Fruit fly (Drosophila melanogaster) whole organism, embryonic: ENCODE measurements around the gene Dh31.

Source experiments
- Bdp1 ChIP-seq: fragments of 200-800 bp; sonication (Bioruptor generic); optimal IDR thresholded peaks from 3 replicates; lab custom pipeline; 2016; ENCODE audit warnings: missing biosample characterization, missing genetic modification characterization
- CG10209 ChIP-seq: fragments of 200-800 bp; sonication (Bioruptor generic); optimal IDR thresholded peaks from 3 replicates; lab custom pipeline; 2017; ENCODE audit warnings: missing biosample characterization, mild to moderate bottlenecking, missing genetic modification characterization, missing genetic modification reagents
- CG10543 ChIP-seq: fragments of 200-800 bp; sonication (Bioruptor generic); optimal IDR thresholded peaks from 3 replicates; lab custom pipeline; 2017; ENCODE audit warnings: missing biosample characterization, mild to moderate bottlenecking, missing genetic modification characterization, moderate library complexity
- CG10565 ChIP-seq: fragments of 200-800 bp; sonication (Bioruptor generic); optimal IDR thresholded peaks from 3 replicates; lab custom pipeline; 2016; ENCODE audit warnings: missing biosample characterization, mild to moderate bottlenecking, missing genetic modification characterization
- CG10654 ChIP-seq: fragments of 200-800 bp; sonication (Bioruptor generic); optimal IDR thresholded peaks from 2 replicates; lab custom pipeline; 2016; ENCODE audit warnings: missing biosample characterization, missing genetic modification characterization
- CG11456 ChIP-seq: fragments of 200-800 bp; sonication (Bioruptor generic); IDR thresholded peaks from 3 replicates; pipeline ENCODE4 v1.3.6; 2022; ENCODE audit warnings: missing biosample characterization, missing genetic modification characterization
- CG11504 ChIP-seq: fragments of 200-800 bp; sonication (Bioruptor generic); optimal IDR thresholded peaks from 3 replicates; lab custom pipeline; 2019; ENCODE audit warnings: missing biosample characterization, mild to moderate bottlenecking, missing genetic modification characterization, moderate library complexity
- CG12155 ChIP-seq: fragments of 200-800 bp; sonication (Bioruptor generic); optimal IDR thresholded peaks from 3 replicates; lab custom pipeline; 2016; ENCODE audit warnings: missing biosample characterization, missing genetic modification characterization
- CG13894 ChIP-seq: fragments of 200-800 bp; sonication (Bioruptor generic); optimal IDR thresholded peaks from 3 replicates; lab custom pipeline; 2018; ENCODE audit warnings: missing biosample characterization, mild to moderate bottlenecking, missing genetic modification characterization, moderate library complexity
- CG14710 ChIP-seq: fragments of 200-800 bp; sonication (Bioruptor generic); optimal IDR thresholded peaks from 3 replicates; lab custom pipeline; 2019; ENCODE audit warnings: missing biosample characterization, mild to moderate bottlenecking, missing genetic modification characterization, moderate library complexity
- CG14860 ChIP-seq: fragments of 200-800 bp; sonication (Bioruptor generic); IDR thresholded peaks from 3 replicates; pipeline ENCODE4 v1.3.6; 2022; ENCODE audit warnings: missing biosample characterization, missing genetic modification characterization; ENCODE audit not compliant: partially characterized antibody
- CG18764 ChIP-seq: fragments of 200-800 bp; sonication (Bioruptor generic); optimal IDR thresholded peaks from 3 replicates; lab custom pipeline; 2016; ENCODE audit warnings: missing biosample characterization, missing genetic modification characterization
- CG32532 ChIP-seq: fragments of 200-800 bp; sonication (Bioruptor generic); IDR thresholded peaks from 2 replicates; pipeline ENCODE4 v1.3.6; 2022; ENCODE audit warnings: missing biosample characterization, missing genetic modification characterization
- CG34224 ChIP-seq: fragments of 200-800 bp; sonication (Bioruptor generic); IDR thresholded peaks from 3 replicates; pipeline ENCODE4 v1.3.6; 2022; ENCODE audit warnings: missing biosample characterization, missing genetic modification characterization; ENCODE audit not compliant: partially characterized antibody
- CG43689 ChIP-seq: fragments of 200-800 bp; sonication (Bioruptor generic); IDR thresholded peaks from 2 replicates; pipeline ENCODE4 v1.3.6; 2022; ENCODE audit warnings: missing biosample characterization, missing genetic modification characterization
- CG4707 ChIP-seq: fragments of 200-800 bp; sonication (Bioruptor generic); optimal IDR thresholded peaks from 2 replicates; lab custom pipeline; 2018; ENCODE audit warnings: missing biosample characterization, mild to moderate bottlenecking, missing genetic modification characterization, moderate library complexity
- CG5180 ChIP-seq: fragments of 200-800 bp; sonication (Bioruptor generic); optimal IDR thresholded peaks from 3 replicates; lab custom pipeline; 2017; ENCODE audit warnings: missing biosample characterization, missing genetic modification characterization, mild to moderate bottlenecking, moderate library complexity, missing genetic modification reagents
- CG5245 ChIP-seq: fragments of 200-800 bp; sonication (Bioruptor generic); optimal IDR thresholded peaks from 3 replicates; lab custom pipeline; 2016; ENCODE audit warnings: missing biosample characterization, missing genetic modification characterization
- CG6654 ChIP-seq: fragments of 200-800 bp; sonication (Bioruptor generic); optimal IDR thresholded peaks from 2 replicates; lab custom pipeline; 2017; ENCODE audit warnings: missing biosample characterization, mild to moderate bottlenecking, missing genetic modification characterization
- CG6791 ChIP-seq: fragments of 200-800 bp; sonication (Bioruptor generic); IDR thresholded peaks from 3 replicates; pipeline ENCODE4 v1.3.6; 2022; ENCODE audit warnings: missing biosample characterization, missing genetic modification characterization; ENCODE audit not compliant: partially characterized antibody
- CG7556 ChIP-seq: fragments of 200-800 bp; sonication (Bioruptor generic); optimal IDR thresholded peaks from 2 replicates; lab custom pipeline; 2017; ENCODE audit warnings: missing biosample characterization, mild to moderate bottlenecking, missing genetic modification characterization
- CG9437 ChIP-seq: fragments of 200-800 bp; sonication (Bioruptor generic); optimal IDR thresholded peaks from 2 replicates; lab custom pipeline; 2018; ENCODE audit warnings: missing biosample characterization, mild to moderate bottlenecking, missing genetic modification characterization
- CoRest ChIP-seq: fragments of 200-800 bp; sonication (Bioruptor generic); optimal IDR thresholded peaks from 3 replicates; lab custom pipeline; 2018; ENCODE audit warnings: missing biosample characterization, mild to moderate bottlenecking, missing genetic modification characterization, moderate library complexity
- CrebB ChIP-seq: fragments of 200-800 bp; sonication (Bioruptor generic); optimal IDR thresholded peaks from 3 replicates; lab custom pipeline; 2018; ENCODE audit warnings: missing biosample characterization, mild to moderate bottlenecking, missing genetic modification characterization
- Dbx ChIP-seq: fragments of 200-800 bp; sonication (Bioruptor generic); IDR thresholded peaks from 3 replicates; pipeline ENCODE4 v1.3.6; 2022; ENCODE audit warnings: missing biosample characterization, missing genetic modification characterization
- Dek ChIP-seq: fragments of 200-800 bp; sonication (Bioruptor generic); optimal IDR thresholded peaks from 3 replicates; lab custom pipeline; 2019; ENCODE audit warnings: missing biosample characterization, mild to moderate bottlenecking, missing genetic modification characterization, moderate library complexity
- Dll ChIP-seq: fragments of 200-800 bp; sonication (Bioruptor generic); IDR thresholded peaks from 4 replicates; pipeline ENCODE4 v1.3.6; 2022; ENCODE audit warnings: missing biosample characterization, missing genetic modification characterization; ENCODE audit not compliant: partially characterized antibody
- Hand ChIP-seq: fragments of 200-800 bp; sonication (Bioruptor generic); optimal IDR thresholded peaks from 2 replicates; lab custom pipeline; 2017; ENCODE audit warnings: mild to moderate bottlenecking, missing biosample characterization, missing genetic modification reagents, missing genetic modification characterization
- Hr3 ChIP-seq: fragments of 200-800 bp; sonication (Bioruptor generic); optimal IDR thresholded peaks from 3 replicates; lab custom pipeline; 2016; ENCODE audit warnings: missing biosample characterization, missing genetic modification characterization
- Hr51 ChIP-seq, 2 experiments: fragments of 200-800 bp; sonication (Bioruptor generic); optimal IDR thresholded peaks; 2 replicates in 1 of 2; 3 replicates in 1 of 2; lab custom pipeline; 2016 to 2018; ENCODE audit warnings: missing biosample characterization in 2 of 2, missing genetic modification characterization in 2 of 2, mild to moderate bottlenecking in 1 of 2, moderate library complexity in 1 of 2
- Myb ChIP-seq: fragments of 200-800 bp; sonication (Bioruptor generic); optimal IDR thresholded peaks from 2 replicates; lab custom pipeline; 2016; ENCODE audit warnings: missing biosample characterization, missing genetic modification characterization
- NFAT ChIP-seq: fragments of 200-800 bp; sonication (Bioruptor generic); IDR thresholded peaks from 2 replicates; pipeline ENCODE4 v1.3.6; 2022; ENCODE audit warnings: missing biosample characterization, missing genetic modification characterization
- Sox102F ChIP-seq: fragments of 200-800 bp; sonication (Bioruptor generic); optimal IDR thresholded peaks from 2 replicates; lab custom pipeline; 2018; ENCODE audit warnings: missing biosample characterization, mild to moderate bottlenecking, missing genetic modification characterization, moderate library complexity
- YL-1 ChIP-seq: fragments of 200-800 bp; sonication (Bioruptor generic); optimal IDR thresholded peaks from 3 replicates; lab custom pipeline; 2017; ENCODE audit warnings: missing biosample characterization, mild to moderate bottlenecking, missing genetic modification characterization
- ab ChIP-seq: fragments of 200-800 bp; sonication (Bioruptor generic); optimal IDR thresholded peaks from 2 replicates; lab custom pipeline; 2016; ENCODE audit warnings: missing biosample characterization, missing genetic modification characterization
- br ChIP-seq: fragments of >200 bp; optimal IDR thresholded peaks from 2 replicates; lab custom pipeline; 2017
- emc ChIP-seq: fragments of 200-800 bp; sonication (Bioruptor generic); optimal IDR thresholded peaks from 2 replicates; lab custom pipeline; 2016; ENCODE audit warnings: missing biosample characterization, missing genetic modification characterization
- en ChIP-seq: fragments of 200-800 bp; sonication (Bioruptor generic); optimal IDR thresholded peaks from 2 replicates; lab custom pipeline; 2016; ENCODE audit warnings: missing biosample characterization, missing genetic modification characterization
- fd64A ChIP-seq: fragments of 200-800 bp; sonication (Bioruptor generic); optimal IDR thresholded peaks from 3 replicates; lab custom pipeline; 2018; ENCODE audit warnings: missing biosample characterization, mild to moderate bottlenecking, missing genetic modification characterization
- hbn ChIP-seq: fragments of 200-800 bp; sonication (Bioruptor generic); IDR thresholded peaks from 2 replicates; pipeline ENCODE4 v1.3.6; 2022; ENCODE audit warnings: missing biosample characterization, missing genetic modification characterization; ENCODE audit not compliant: partially characterized antibody
- nerfin-2 ChIP-seq: fragments of 200-800 bp; sonication (Bioruptor generic); IDR thresholded peaks from 2 replicates; pipeline ENCODE4 v1.3.6; 2022; ENCODE audit warnings: missing biosample characterization, missing genetic modification characterization; ENCODE audit not compliant: partially characterized antibody
- nmo ChIP-seq: fragments of 200-800 bp; sonication (Bioruptor generic); optimal IDR thresholded peaks from 2 replicates; lab custom pipeline; 2018; ENCODE audit warnings: missing biosample characterization, mild to moderate bottlenecking, missing genetic modification characterization, moderate library complexity
- otp ChIP-seq: fragments of 200-800 bp; sonication (Bioruptor generic); IDR thresholded peaks from 3 replicates; pipeline ENCODE4, ENCODE4 v1.3.6; 2022; ENCODE audit warnings: missing biosample characterization, missing genetic modification characterization
- p53 ChIP-seq: fragments of 200-800 bp; sonication (Bioruptor generic); optimal IDR thresholded peaks from 2 replicates; lab custom pipeline; 2016; ENCODE audit warnings: missing biosample characterization, missing genetic modification characterization
- phol ChIP-seq: fragments of 200-800 bp; sonication (Bioruptor generic); optimal IDR thresholded peaks from 3 replicates; lab custom pipeline; 2018; ENCODE audit warnings: missing biosample characterization, mild to moderate bottlenecking, missing genetic modification characterization, moderate library complexity
- pnt ChIP-seq: fragments of 200-800 bp; sonication (Bioruptor generic); optimal IDR thresholded peaks from 3 replicates; lab custom pipeline; 2016; ENCODE audit warnings: missing biosample characterization, missing genetic modification characterization
- pzg ChIP-seq: fragments of 200-800 bp; sonication (Bioruptor generic); optimal IDR thresholded peaks from 3 replicates; lab custom pipeline; 2018; ENCODE audit warnings: missing biosample characterization, mild to moderate bottlenecking, missing genetic modification characterization, moderate library complexity
- ttk ChIP-seq: fragments of 200-800 bp; sonication (Bioruptor generic); IDR thresholded peaks from 2 replicates; pipeline ENCODE4 v2.1.2; 2022; ENCODE audit warnings: missing biosample characterization, missing genetic modification characterization
- unc-4 ChIP-seq: fragments of 200-800 bp; sonication (Bioruptor generic); IDR thresholded peaks from 2 replicates; pipeline ENCODE4 v1.3.6; 2022; ENCODE audit warnings: missing biosample characterization, missing genetic modification characterization; ENCODE audit not compliant: partially characterized antibody
- unpg ChIP-seq: fragments of 200-800 bp; sonication (Bioruptor generic); optimal IDR thresholded peaks from 3 replicates; lab custom pipeline; 2018; ENCODE audit warnings: missing biosample characterization, mild to moderate bottlenecking, missing genetic modification characterization, moderate library complexity

Gene Dh31

dm6 chr2L:8552472-8552871, 45.8 kb upstream of the Dh31 start (continued):
- TF ChIP-seq CG6654 (GFP tag; lab: Kevin White, UChicago) (peak; percentile 12), pnt (GFP tag; lab: Kevin White, UChicago) (no peak), Hand (GFP tag; lab: Kevin White, UChicago) (no peak), nerfin-2 (GFP tag; lab: Robert Waterston, UW) (peak; percentile 29; the same call in 1 of the 2 replicates), CG12155 (GFP tag; lab: Kevin White, UChicago) (no peak), br (no peak), p53 (GFP tag; lab: Kevin White, UChicago) (no peak), CG34224 (GFP tag; lab: Robert Waterston, UW) (no peak), Hr3 (GFP tag; lab: Kevin White, UChicago) (peak; percentile 10), Myb (no peak), NFAT (GFP tag; lab: Robert Waterston, UW) (no peak), fd64A (GFP tag; lab: Kevin White, UChicago) (no peak), en (GFP tag; lab: Kevin White, UChicago) (no peak), CG32532 (GFP tag; lab: Robert Waterston, UW) (no peak), ab (GFP tag; lab: Kevin White, UChicago) (no peak), CG43689 (GFP tag; lab: Robert Waterston, UW) (no peak), Bdp1 (GFP tag; lab: Kevin White, UChicago) (no peak), Dbx (GFP tag; lab: Robert Waterston, UW) (no peak), CG14710 (tag; lab: Kevin White, UChicago) (peak; percentile 17), pzg (GFP tag; lab: Kevin White, UChicago) (no peak), CG18764 (peak; percentile 8), CrebB (no peak), CG10209 (GFP tag; lab: Kevin White, UChicago) (peak; percentile 9), hbn (no peak), otp (GFP tag; lab: Robert Waterston, UW) (no peak), CG5245 (no peak), CG10543 (GFP tag; lab: Kevin White, UChicago) (no peak), CG10654 (GFP tag; lab: Kevin White, UChicago) (no peak), CG11456 (GFP tag; lab: Robert Waterston, UW) (no peak), CG4707 (GFP tag; lab: Kevin White, UChicago) (no peak), CG6791 (no peak), CG5180 (no peak), nmo (GFP tag; lab: Kevin White, UChicago) (peak; percentile 39), CoRest (tag; lab: Kevin White, UChicago) (no peak), unc-4 (GFP tag; lab: Robert Waterston, UW) (no peak), Hr51 (GFP tag; optimal IDR thresholded peaks at IDR 0.05; lab: Kevin White, UChicago) (peak in 1 of 2 experiments; percentile 37), phol (tag; lab: Kevin White, UChicago) (peak; percentile 58), Sox102F (GFP tag; lab: Kevin White, UChicago) (peak; percentile 61), Dek (tag; lab: Kevin White, UChicago) (no peak), CG14860 (no peak), emc (GFP tag; lab: Kevin White, UChicago) (no peak), unpg (GFP tag; lab: Kevin White, UChicago) (peak; percentile 63), CG13894 (tag; lab: Kevin White, UChicago) (no peak), CG9437 (GFP tag; lab: Kevin White, UChicago) (no peak), Dll (GFP tag; lab: Robert Waterston, UW) (no peak), CG10565 (GFP tag; lab: Kevin White, UChicago) (no peak), ttk (GFP tag; lab: Robert Waterston, UW) (no peak), YL-1 (GFP tag; lab: Kevin White, UChicago) (no peak), CG11504 (tag; lab: Kevin White, UChicago) (peak; percentile 34), CG7556 (no peak)
